Fruit fly (Drosophila melanogaster) whole organism, wandering third instar larva: ENCODE measurements around the gene CAH9.

Experiments
- Abd-B ChIP-seq: fragments of >200 bp; optimal IDR thresholded peaks from 2 replicates; lab custom pipeline; 2017; ENCODE audit warnings: missing biosample characterization, missing genetic modification characterization
- CG32264 ChIP-seq: fragments of 200-800 bp; sonication (Bioruptor generic); optimal IDR thresholded peaks from 2 replicates; lab custom pipeline; 2016; ENCODE audit warnings: missing biosample characterization, missing genetic modification characterization
- CG9705 ChIP-seq: fragments of 200-800 bp; sonication (Bioruptor generic); optimal IDR thresholded peaks from 2 replicates; lab custom pipeline; 2018; ENCODE audit warnings: missing biosample characterization, mild to moderate bottlenecking, missing genetic modification characterization
- CrebA ChIP-seq: fragments of 200-800 bp; sonication (Bioruptor generic); optimal IDR thresholded peaks from 2 replicates; lab custom pipeline; 2016; ENCODE audit warnings: missing biosample characterization, mild to moderate bottlenecking, missing genetic modification characterization, borderline replicate concordance
- Dfd ChIP-seq: fragments of >200 bp; optimal IDR thresholded peaks from 2 replicates; lab custom pipeline; 2017; ENCODE audit warnings: missing biosample characterization, missing genetic modification characterization
- Dif ChIP-seq: fragments of 200-275, 200-300 bp; sonication (Bioruptor generic); optimal IDR thresholded peaks from 2 replicates; lab custom pipeline; 2018; ENCODE audit warnings: missing biosample characterization, missing genetic modification characterization; ENCODE audit not compliant: partially characterized antibody
- GATAd ChIP-seq: sonication (Bioruptor generic); optimal IDR thresholded peaks from 2 replicates; lab custom pipeline; 2016; ENCODE audit warnings: missing biosample characterization, missing genetic modification characterization
- HLH106 ChIP-seq: fragments of 200-800 bp; optimal IDR thresholded peaks from 3 replicates; lab custom pipeline; 2019; ENCODE audit warnings: missing biosample characterization, mild to moderate bottlenecking, missing genetic modification characterization, moderate library complexity
- Hnf4 ChIP-seq: fragments of 200-800 bp; sonication (Bioruptor generic); optimal IDR thresholded peaks from 2 replicates; lab custom pipeline; 2016; ENCODE audit warnings: missing biosample characterization, mild to moderate bottlenecking, missing genetic modification characterization
- Hr78 ChIP-seq: fragments of >200 bp; optimal IDR thresholded peaks from 2 replicates; lab custom pipeline; 2017; ENCODE audit warnings: missing biosample characterization, missing genetic modification characterization
- Hr83 ChIP-seq: fragments of 200-300 bp; sonication (Bioruptor generic); optimal IDR thresholded peaks from 2 replicates; lab custom pipeline; 2016; ENCODE audit warnings: missing biosample characterization, mild to moderate bottlenecking, missing genetic modification characterization, moderate library complexity; ENCODE audit not compliant: poor library complexity, severe bottlenecking
- Jra ChIP-seq: sonication (Bioruptor generic); optimal IDR thresholded peaks from 2 replicates; lab custom pipeline; 2016; ENCODE audit warnings: missing biosample characterization, missing genetic modification characterization
- Mio ChIP-seq: sonication (Bioruptor generic); optimal IDR thresholded peaks from 2 replicates; lab custom pipeline; 2016; ENCODE audit warnings: missing biosample characterization, missing genetic modification characterization
- Myc ChIP-seq: fragments of >200 bp; optimal IDR thresholded peaks from 2 replicates; lab custom pipeline; 2017
- N ChIP-seq: fragments of >200 bp; optimal IDR thresholded peaks from 2 replicates; lab custom pipeline; 2018; ENCODE audit warnings: missing biosample characterization, missing external identifiers, missing genetic modification characterization
- OdsH ChIP-seq: fragments of 200-800 bp; sonication (Bioruptor generic); optimal IDR thresholded peaks from 2 replicates; lab custom pipeline; 2016; ENCODE audit warnings: missing biosample characterization, mild to moderate bottlenecking, missing genetic modification characterization
- Rel ChIP-seq, 2 experiments: fragments of 200-800 bp; sonication (Bioruptor generic) in 1 of 2; optimal IDR thresholded peaks; 2 replicates in 1 of 2; 3 replicates in 1 of 2; lab custom pipeline; 2016 to 2019; ENCODE audit warnings: mild to moderate bottlenecking in 2 of 2, missing biosample characterization in 2 of 2, missing genetic modification characterization in 2 of 2, moderate library complexity in 1 of 2
- Sp1 ChIP-seq: fragments of 200-800 bp; sonication (Bioruptor generic); optimal IDR thresholded peaks from 3 replicates; lab custom pipeline; 2019; ENCODE audit warnings: missing biosample characterization, mild to moderate bottlenecking, missing genetic modification characterization, moderate library complexity
- Vsx2 ChIP-seq: fragments of 200-300, 225-300 bp; sonication (Bioruptor generic); optimal IDR thresholded peaks from 2 replicates; lab custom pipeline; 2018; ENCODE audit warnings: missing biosample characterization, missing genetic modification characterization; ENCODE audit not compliant: partially characterized antibody
- br ChIP-seq: fragments of 200-800 bp; sonication (Bioruptor generic); optimal IDR thresholded peaks from 2 replicates; lab custom pipeline; 2016; ENCODE audit warnings: missing biosample characterization, missing genetic modification characterization
- brk ChIP-seq: fragments of 200-800 bp; sonication (Bioruptor generic); optimal IDR thresholded peaks from 2 replicates; lab custom pipeline; 2016; ENCODE audit warnings: missing biosample characterization, mild to moderate bottlenecking, missing genetic modification characterization
- dl ChIP-seq, 2 experiments: fragments of 175-275, 200-275 bp in 1 of 2; fragments of 200-275 bp in 1 of 2; sonication (Bioruptor generic); optimal IDR thresholded peaks; lab custom pipeline; 2018; ENCODE audit warnings: mild to moderate bottlenecking in 2 of 2, missing biosample characterization in 2 of 2, missing genetic modification characterization in 2 of 2, moderate library complexity in 2 of 2; ENCODE audit not compliant: partially characterized antibody in 2 of 2, insufficient read depth in 1 of 2
- dmrt93B ChIP-seq: fragments of 200-800 bp; sonication (Bioruptor generic); optimal IDR thresholded peaks from 2 replicates; lab custom pipeline; 2018; ENCODE audit warnings: missing biosample characterization, mild to moderate bottlenecking, missing genetic modification characterization
- dsf ChIP-seq: sonication (Bioruptor generic); optimal IDR thresholded peaks from 2 replicates; lab custom pipeline; 2016; ENCODE audit warnings: missing biosample characterization, missing genetic modification characterization, borderline replicate concordance
- ey ChIP-seq: fragments of 200-800 bp; sonication (Bioruptor generic); optimal IDR thresholded peaks from 2 replicates; lab custom pipeline; 2016; ENCODE audit warnings: missing biosample characterization, missing genetic modification characterization
- fru ChIP-seq: fragments of 200-800 bp; sonication (Bioruptor generic); optimal IDR thresholded peaks from 3 replicates; lab custom pipeline; 2016; ENCODE audit warnings: missing biosample characterization, mild to moderate bottlenecking, missing genetic modification characterization
- h ChIP-seq: fragments of 200-800 bp; sonication (Bioruptor generic); optimal IDR thresholded peaks from 3 replicates; lab custom pipeline; 2016; ENCODE audit warnings: missing biosample characterization, mild to moderate bottlenecking, missing genetic modification characterization
- jim ChIP-seq: fragments of 175-275, 200-325 bp; sonication (Bioruptor generic); optimal IDR thresholded peaks from 2 replicates; lab custom pipeline; 2016; ENCODE audit warnings: missing biosample characterization, mild to moderate bottlenecking, missing genetic modification characterization
- lola ChIP-seq: fragments of >200 bp; optimal IDR thresholded peaks from 2 replicates; lab custom pipeline; 2017; ENCODE audit warnings: missing biosample characterization, missing genetic modification characterization
- psq ChIP-seq: fragments of 200-800 bp; sonication (Bioruptor generic); optimal IDR thresholded peaks from 3 replicates; lab custom pipeline; 2017; ENCODE audit warnings: missing biosample characterization, mild to moderate bottlenecking, missing genetic modification characterization, moderate library complexity
- rgr ChIP-seq: fragments of 200-800 bp; sonication (Bioruptor generic); optimal IDR thresholded peaks from 3 replicates; lab custom pipeline; 2016; ENCODE audit warnings: missing biosample characterization, mild to moderate bottlenecking, missing genetic modification characterization
- sage ChIP-seq: fragments of 200-800 bp; sonication (Bioruptor generic); optimal IDR thresholded peaks from 2 replicates; lab custom pipeline; 2016; ENCODE audit warnings: missing biosample characterization, mild to moderate bottlenecking, missing genetic modification characterization
- sv ChIP-seq: fragments of 200-800 bp; sonication (Bioruptor generic); optimal IDR thresholded peaks from 3 replicates; lab custom pipeline; 2016; ENCODE audit warnings: missing biosample characterization, missing genetic modification characterization
- tai ChIP-seq: sonication (Bioruptor generic); optimal IDR thresholded peaks from 2 replicates; lab custom pipeline; 2016; ENCODE audit warnings: missing biosample characterization, missing genetic modification characterization
- usp ChIP-seq: fragments of >200 bp; optimal IDR thresholded peaks from 2 replicates; lab custom pipeline; 2017; ENCODE audit warnings: missing biosample characterization, missing genetic modification characterization
- woc ChIP-seq: sonication (Bioruptor generic); optimal IDR thresholded peaks from 2 replicates; lab custom pipeline; 2016; ENCODE audit warnings: missing biosample characterization, mild to moderate bottlenecking, missing genetic modification characterization

The CAH9 gene

DNA sequence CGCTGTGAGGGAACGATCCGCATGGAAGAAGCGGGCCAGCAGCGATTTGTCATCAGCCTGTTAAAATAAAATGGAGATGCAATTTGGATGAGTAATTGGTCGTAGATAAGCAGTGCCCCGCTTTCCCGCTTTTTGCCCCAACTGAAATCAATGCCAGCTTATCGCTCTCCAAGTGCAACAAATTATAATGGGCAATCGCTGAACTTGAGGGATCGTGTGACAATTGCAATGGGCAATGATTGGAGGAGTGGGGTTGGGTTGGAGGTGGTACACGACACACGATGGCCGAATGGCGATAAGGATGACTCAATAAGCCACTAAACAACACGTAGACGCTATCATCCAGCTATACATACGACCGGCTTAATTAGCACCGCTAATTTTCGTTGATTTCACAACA lies 22.7 kb upstream of the CAH9 start:
- TF ChIP-seq CG9705 (GFP tag; lab: Kevin White, UChicago) (no peak), Rel (GFP tag; optimal IDR thresholded peaks at IDR 0.05; lab: Kevin White, UChicago) (no peak), Rel (tag; optimal IDR thresholded peaks at IDR 0.05; lab: Kevin White, UChicago) (peak; percentile 25), h (GFP tag; lab: Kevin White, UChicago) (peak; percentile 17), Hr78 (no peak)
- TF ChIP-seq, all 38 proteins: peak for 2

DNA sequence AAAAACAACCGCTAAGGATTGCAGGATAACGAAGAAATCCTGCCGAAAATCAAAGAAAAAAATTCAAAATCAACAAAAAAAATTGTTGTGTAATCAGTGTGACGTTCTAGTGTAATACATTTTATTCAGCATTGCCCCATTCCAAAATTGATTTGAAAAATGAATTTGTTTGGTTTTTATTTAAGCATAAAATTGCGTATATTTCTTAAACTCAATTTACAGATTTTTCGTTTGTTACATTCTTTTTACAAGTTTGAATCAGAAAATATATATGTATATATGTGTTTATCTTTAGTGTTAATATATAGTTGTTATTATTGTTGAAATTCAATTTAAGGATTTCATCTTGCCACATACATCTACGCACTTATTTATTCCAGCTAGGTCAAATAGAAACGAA lies 18.6 kb upstream of the CAH9 start, which contains the start of gene CG6059:
TSS of gene CG6059 (minus strand) at position 101 of the 400 bp plus-strand sequence.
- TF ChIP-seq Hr83 (GFP tag; lab: Kevin White, UChicago) (no peak), Hnf4 (GFP tag; lab: Kevin White, UChicago) (no peak), CG32264 (GFP tag; lab: Kevin White, UChicago) (no peak), Rel (GFP tag; optimal IDR thresholded peaks at IDR 0.05; lab: Kevin White, UChicago) (no peak), Rel (tag; optimal IDR thresholded peaks at IDR 0.05; lab: Kevin White, UChicago) (no peak), usp (GFP tag; lab: Kevin White, UChicago) (no peak), N (no peak), Dif (no peak), HLH106 (tag; lab: Kevin White, UChicago) (no peak), sage (GFP tag; lab: Kevin White, UChicago) (no peak), br (no peak), psq (GFP tag; lab: Kevin White, UChicago) (no peak)
- TF ChIP-seq, all 38 proteins: peak for 0

DNA sequence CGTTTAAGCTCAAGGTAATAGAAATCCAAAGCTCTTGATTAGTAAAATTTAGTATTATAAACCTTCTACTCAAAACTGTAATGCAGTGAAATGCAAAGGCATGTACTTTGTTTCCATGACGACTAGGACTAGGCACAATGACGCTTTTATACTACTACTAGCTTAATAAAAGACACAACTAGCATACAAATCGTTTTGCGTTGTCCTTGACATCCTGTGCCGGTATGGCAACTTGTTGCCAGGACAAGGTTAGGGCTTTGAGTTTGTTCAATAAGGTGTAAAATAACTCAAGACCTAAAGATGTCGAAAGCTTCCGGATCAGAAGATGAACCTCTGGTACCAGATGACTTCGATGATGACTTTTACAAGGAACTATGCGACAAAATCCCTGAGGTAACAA lies 12.4 kb upstream of the CAH9 start, which contains the start of gene CG5882:
TSS of gene CG5882 (plus strand) at position 301 of the 400 bp plus-strand sequence.
- TF ChIP-seq Dfd (GFP tag; lab: Kevin White, UChicago): no peak
- TF ChIP-seq, all 38 proteins: peak for 0

DNA sequence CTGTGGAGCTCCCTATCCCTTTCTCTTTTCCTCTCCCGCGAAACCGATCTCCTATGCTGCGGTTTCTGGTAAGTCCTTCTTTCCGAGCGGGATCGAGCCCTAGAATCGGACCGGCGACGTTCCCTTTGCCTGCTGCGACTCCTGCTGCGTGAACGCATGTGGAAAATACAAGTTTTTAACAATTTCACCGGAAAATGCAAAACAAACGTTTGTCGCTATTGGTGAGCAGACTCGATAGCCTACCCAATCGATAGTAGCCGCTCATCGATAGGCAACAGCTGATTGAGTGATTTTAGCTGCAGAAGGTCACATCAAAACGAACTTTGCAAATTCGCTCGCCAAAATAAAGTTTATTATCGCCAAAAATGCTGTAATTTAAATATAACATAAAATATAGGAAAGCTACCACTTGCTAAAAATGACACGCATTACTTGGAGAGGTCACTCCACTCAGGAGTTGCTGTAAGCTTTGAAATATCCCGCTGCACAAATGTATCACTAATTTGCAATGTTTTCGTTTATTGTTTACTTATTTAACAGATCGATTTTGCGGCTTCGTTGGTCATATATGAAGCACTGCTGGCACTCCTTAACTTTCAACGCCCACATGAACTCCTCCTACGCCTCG lies 10.6 kb upstream of the CAH9 start, which contains the start of the genes CG6066 and CG5880:
TSS of gene CG6066 (minus strand) at position 243 of the 628 bp plus-strand sequence.
TSS of gene CG5880 (plus strand) at position 281 of the 628 bp plus-strand sequence.
- TF ChIP-seq Hr78: no peak
- TF ChIP-seq Abd-B (GFP tag; lab: Kevin White, UChicago): no peak
- no peak for TF ChIP-seq GATAd (GFP tag; lab: Kevin White, UChicago)
- TF ChIP-seq dl (GFP tag; optimal IDR thresholded peaks at IDR 0.05; lab: Kevin White, UChicago; ENCODE audit: insufficient read depth in 1 of 2, partially characterized antibody in 2 of 2): no peak
- TF ChIP-seq br: no peak
- no peak for TF ChIP-seq Jra
- TF ChIP-seq Hnf4 (GFP tag; lab: Kevin White, UChicago): no peak
- TF ChIP-seq CG9705 (GFP tag; lab: Kevin White, UChicago): no peak
- TF ChIP-seq OdsH (GFP tag; lab: Kevin White, UChicago): no peak
- no peak for TF ChIP-seq lola (GFP tag; lab: Kevin White, UChicago)

DNA sequence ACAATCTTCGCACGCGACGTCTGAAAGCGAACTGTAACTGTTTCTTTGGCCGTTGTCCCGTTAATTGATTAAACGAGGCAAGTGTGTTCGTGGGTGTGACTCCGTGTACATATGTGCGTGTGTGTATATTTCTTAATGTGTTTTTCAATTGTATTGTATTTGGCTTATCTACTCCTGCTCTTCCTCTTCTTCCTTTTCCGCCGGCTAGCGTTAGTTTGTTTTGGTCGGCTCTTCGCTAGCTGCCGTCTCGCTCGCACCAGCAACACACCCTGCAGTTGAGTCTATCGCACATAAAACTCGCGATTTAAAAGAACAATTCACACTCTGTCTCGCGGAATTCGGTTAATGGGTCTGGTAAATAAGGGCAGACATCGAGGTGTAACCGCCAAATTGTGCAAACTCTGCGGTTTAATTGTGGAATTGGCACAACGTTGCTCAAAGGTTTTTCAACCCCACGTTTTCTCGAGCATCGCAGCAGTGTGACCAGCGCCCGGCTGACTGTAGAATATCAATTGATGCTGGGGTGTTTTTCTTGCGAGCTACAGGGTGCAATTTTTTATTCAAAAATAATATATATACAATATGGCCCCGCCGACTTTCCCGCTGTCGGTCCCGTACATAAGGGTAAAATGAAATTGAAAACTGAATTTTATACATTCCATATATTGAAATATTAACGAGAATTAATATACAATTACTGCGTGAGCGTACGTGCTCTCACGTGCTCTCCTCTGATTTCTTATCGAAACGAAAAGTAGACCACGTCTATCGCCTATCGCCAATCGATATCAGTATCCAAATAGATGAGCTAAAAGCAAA lies 6.0 kb upstream of the CAH9 start, which contains the start of the genes gb and CG5815:
TSS of gene gb (minus strand) at position 487 of the 819 bp plus-strand sequence.
TSS of gene CG5815 (plus strand) at position 783 of the 819 bp plus-strand sequence.
- TF ChIP-seq Sp1 (GFP tag; lab: Kevin White, UChicago) (peak; percentile 88), usp (GFP tag; lab: Kevin White, UChicago) (no peak), fru (GFP tag; lab: Kevin White, UChicago) (peak; percentile 87), OdsH (GFP tag; lab: Kevin White, UChicago) (peak; percentile 89), Myc (lab: Kevin White, UChicago) (no peak), br (peak; percentile 90), sv (peak; percentile 88), brk (no peak), sage (GFP tag; lab: Kevin White, UChicago) (no peak), dmrt93B (peak; percentile 81), Hnf4 (GFP tag; lab: Kevin White, UChicago) (no peak), lola (GFP tag; lab: Kevin White, UChicago) (no peak), CrebA (GFP tag; lab: Kevin White, UChicago) (no peak), rgr (GFP tag; lab: Kevin White, UChicago) (peak; percentile 92), woc (GFP tag; lab: Kevin White, UChicago) (no peak), psq (GFP tag; lab: Kevin White, UChicago) (peak; percentile 98), CG9705 (GFP tag; lab: Kevin White, UChicago) (peak; percentile 84), Rel (GFP tag; optimal IDR thresholded peaks at IDR 0.05; lab: Kevin White, UChicago) (peak; percentile 76), Rel (tag; optimal IDR thresholded peaks at IDR 0.05; lab: Kevin White, UChicago) (peak; percentile 67), tai (no peak), jim (GFP tag; lab: Kevin White, UChicago) (no peak), h (GFP tag; lab: Kevin White, UChicago) (peak; percentile 92), ey (peak; percentile 87), Dif (no peak), Jra (no peak), dsf (GFP tag; lab: Kevin White, UChicago) (no peak), Mio (GFP tag; lab: Kevin White, UChicago) (peak; percentile 76), Vsx2 (GFP tag; lab: Kevin White, UChicago) (no peak), CG32264 (GFP tag; lab: Kevin White, UChicago) (peak; percentile 66)
